Fruit fly (Drosophila melanogaster): ENCODE measurements around the gene Ets21C.

Gene Ets21C

dm6 chr2L:559311-559710 is 6.6 kb upstream of the Ets21C start, which contains the start of gene Tspo (continued):
- TF ChIP-seq amos (GFP tag; IDR thresholded peaks at IDR 0.05; ENCODE audit: partially characterized antibody) (peak; percentile 14; the same call in 1 of the 2 replicates), luna (GFP tag; optimal IDR thresholded peaks at IDR 0.05) (no peak), Scr (GFP tag; IDR thresholded peaks at IDR 0.05; ENCODE audit: partially characterized antibody) (no peak; the same call in 1 of the 2 replicates), nom (GFP tag; optimal IDR thresholded peaks at IDR 0.05) (peak; percentile 52), en (GFP tag; optimal IDR thresholded peaks at IDR 0.05) (no peak), Jarid2 (GFP tag; optimal IDR thresholded peaks at IDR 0.05) (no peak), row (GFP tag; IDR thresholded peaks at IDR 0.05) (peak; percentile 83), CG10431 (GFP tag; optimal IDR thresholded peaks at IDR 0.05) (no peak), sd (tag; optimal IDR thresholded peaks at IDR 0.05) (peak; percentile 80), Opbp (GFP tag; IDR thresholded peaks at IDR 0.05; ENCODE audit: partially characterized antibody) (no peak), ara (GFP tag; IDR thresholded peaks at IDR 0.05) (no peak), HmgZ (tag; optimal IDR thresholded peaks at IDR 0.05) (peak; percentile 44), pzg (GFP tag; optimal IDR thresholded peaks at IDR 0.05) (peak; percentile 24), CG8290 (GFP tag; optimal IDR thresholded peaks at IDR 0.05) (no peak), CG8290 (tag; optimal IDR thresholded peaks at IDR 0.05) (peak in 1 of 2 experiments; percentile 43), sr (GFP tag; IDR thresholded peaks at IDR 0.05) (no peak), CG4617 (GFP tag; optimal IDR thresholded peaks at IDR 0.05; ENCODE audit: borderline replicate concordance) (no peak), CG10147 (GFP tag; optimal IDR thresholded peaks at IDR 0.05) (peak; percentile 14), sima (GFP tag; optimal IDR thresholded peaks at IDR 0.05) (no peak), Sry-δ (GFP tag; optimal IDR thresholded peaks at IDR 0.05) (peak; percentile 2), cg (GFP tag; optimal IDR thresholded peaks at IDR 0.05) (peak; percentile 88)

- TF ChIP-seq mld (GFP tag; IDR thresholded peaks at IDR 0.05; ENCODE audit: partially characterized antibody), result 0 out of 3 replicates have a peak, but pooled peaks have one; percentile 40
- no peak for TF ChIP-seq CG11504 (tag; optimal IDR thresholded peaks at IDR 0.05)
- TF ChIP-seq ato (GFP tag; IDR thresholded peaks at IDR 0.05; ENCODE audit: partially characterized antibody), result peak; percentile 48; the same call in 1 of the 2 replicates
- no peak for TF ChIP-seq Usf (GFP tag; optimal IDR thresholded peaks at IDR 0.05)
- TF ChIP-seq grn (GFP tag; optimal IDR thresholded peaks at IDR 0.05), result no peak
- no peak for TF ChIP-seq twi (tag; optimal IDR thresholded peaks at IDR 0.05)
- no peak for TF ChIP-seq D (optimal IDR thresholded peaks at IDR 0.05)
- TF ChIP-seq D (GFP tag; optimal IDR thresholded peaks at IDR 0.05), result no peak
- peak; percentile 90 for TF ChIP-seq Hey (tag; optimal IDR thresholded peaks at IDR 0.05)
- no peak for TF ChIP-seq Hr51 (GFP tag; optimal IDR thresholded peaks at IDR 0.05)
- TF ChIP-seq sens (GFP tag), result peak; percentile 3
- TF ChIP-seq row (GFP tag; IDR thresholded peaks at IDR 0.05), result peak; percentile 75
- peak; percentile 36; the same call in 1 of the 2 replicates for TF ChIP-seq inv (GFP tag; IDR thresholded peaks at IDR 0.05; ENCODE audit: partially characterized antibody)
- 0 out of 2 replicates have a peak, but pooled peaks have one; percentile 31 for TF ChIP-seq Scr (GFP tag; IDR thresholded peaks at IDR 0.05; ENCODE audit: partially characterized antibody)
- TF ChIP-seq Nf-YC (tag; optimal IDR thresholded peaks at IDR 0.05), result peak; percentile 39
- peak; percentile 73 for TF ChIP-seq CG14860 (GFP tag; IDR thresholded peaks at IDR 0.05; ENCODE audit: partially characterized antibody)
- TF ChIP-seq az2 (GFP tag; optimal IDR thresholded peaks at IDR 0.05), result no peak
- peak; percentile 61 for TF ChIP-seq D19B (GFP tag; optimal IDR thresholded peaks at IDR 0.05)
- TF ChIP-seq hkb (optimal IDR thresholded peaks at IDR 0.05), result no peak
- no peak for TF ChIP-seq hkb (GFP tag; IDR thresholded peaks at IDR 0.05)
- TF ChIP-seq Opbp (GFP tag; IDR thresholded peaks at IDR 0.05; ENCODE audit: partially characterized antibody), result peak; percentile 55; the same call in 1 of the 3 replicates
- TF ChIP-seq Fer1 (GFP tag; optimal IDR thresholded peaks at IDR 0.05), result no peak
- peak; percentile 76 for TF ChIP-seq HLH4C (GFP tag; IDR thresholded peaks at IDR 0.05; ENCODE audit: partially characterized antibody)
- TF ChIP-seq gsb-n (tag; optimal IDR thresholded peaks at IDR 0.05), result no peak
- no peak for TF ChIP-seq ssp (GFP tag; IDR thresholded peaks at IDR 0.05)
- peak; percentile 74 for TF ChIP-seq CG6791 (GFP tag; IDR thresholded peaks at IDR 0.05; ENCODE audit: partially characterized antibody)
- TF ChIP-seq Hand (GFP tag; optimal IDR thresholded peaks at IDR 0.05), result no peak
- peak; percentile 50 for TF ChIP-seq Med (GFP tag)
- 0 out of 2 replicates have a peak, but pooled peaks have one; percentile 15 for TF ChIP-seq Ptx1 (GFP tag; IDR thresholded peaks at IDR 0.05)
- no peak for TF ChIP-seq sens-2 (GFP tag; IDR thresholded peaks at IDR 0.05)
- TF ChIP-seq lilli (GFP tag; optimal IDR thresholded peaks at IDR 0.05), result no peak
Measured at dm6 chr2L:549637-550036, 3.1 kb downstream of the Ets21C start.

Measured in whole organism, embryonic.